Fruit fly (Drosophila melanogaster) whole organism, embryonic: ENCODE results near the gene Atg5.

Source experiments
- Bgb ChIP-seq: fragments of 200-800 bp; sonication (Bioruptor generic); IDR thresholded peaks from 2 replicates; pipeline ENCODE4 v1.3.6; 2022; ENCODE audit warnings: missing biosample characterization, missing genetic modification characterization; ENCODE audit not compliant: partially characterized antibody
- CG10431 ChIP-seq: fragments of 200-800 bp; sonication (Bioruptor generic); optimal IDR thresholded peaks from 3 replicates; lab custom pipeline; 2018; ENCODE audit warnings: missing biosample characterization, mild to moderate bottlenecking, missing genetic modification characterization
- CG11456 ChIP-seq: fragments of 200-800 bp; sonication (Bioruptor generic); IDR thresholded peaks from 3 replicates; pipeline ENCODE4 v1.3.6; 2022; ENCODE audit warnings: missing biosample characterization, missing genetic modification characterization
- CG11695 ChIP-seq: fragments of 200-800 bp; sonication (Bioruptor generic); IDR thresholded peaks from 3 replicates; pipeline ENCODE4 v1.3.6; 2022; ENCODE audit warnings: missing biosample characterization, missing genetic modification characterization
- CG14710 ChIP-seq: fragments of 200-800 bp; sonication (Bioruptor generic); optimal IDR thresholded peaks from 3 replicates; lab custom pipeline; 2019; ENCODE audit warnings: missing biosample characterization, mild to moderate bottlenecking, missing genetic modification characterization, moderate library complexity
- CG15601 ChIP-seq: fragments of 200-800 bp; sonication (Bioruptor generic); optimal IDR thresholded peaks from 3 replicates; lab custom pipeline; 2019; ENCODE audit warnings: missing biosample characterization, mild to moderate bottlenecking, missing genetic modification characterization, moderate library complexity
- CG1602 ChIP-seq: fragments of 200-800 bp; sonication (Bioruptor generic); optimal IDR thresholded peaks from 3 replicates; lab custom pipeline; 2016; ENCODE audit warnings: missing biosample characterization, missing genetic modification characterization
- CG18262 ChIP-seq: fragments of 200-800 bp; optimal IDR thresholded peaks from 3 replicates; lab custom pipeline; 2019; ENCODE audit warnings: missing biosample characterization, mild to moderate bottlenecking, missing genetic modification characterization, moderate library complexity
- CG32532 ChIP-seq: fragments of 200-800 bp; sonication (Bioruptor generic); IDR thresholded peaks from 2 replicates; pipeline ENCODE4 v1.3.6; 2022; ENCODE audit warnings: missing biosample characterization, missing genetic modification characterization
- CG34224 ChIP-seq: fragments of 200-800 bp; sonication (Bioruptor generic); IDR thresholded peaks from 3 replicates; pipeline ENCODE4 v1.3.6; 2022; ENCODE audit warnings: missing biosample characterization, missing genetic modification characterization; ENCODE audit not compliant: partially characterized antibody
- CG3838 ChIP-seq: fragments of 200-800 bp; sonication (Bioruptor generic); optimal IDR thresholded peaks from 3 replicates; lab custom pipeline; 2016; ENCODE audit warnings: missing biosample characterization, missing genetic modification characterization
- CG3995 ChIP-seq: fragments of 200-800 bp; sonication (Bioruptor generic); optimal IDR thresholded peaks from 3 replicates; lab custom pipeline; 2016; ENCODE audit warnings: missing biosample characterization, missing genetic modification characterization
- CG4854 ChIP-seq: fragments of 200-800 bp; sonication (Bioruptor generic); optimal IDR thresholded peaks from 2 replicates; lab custom pipeline; 2016; ENCODE audit warnings: missing biosample characterization, missing genetic modification characterization, inconsistent platforms
- CG9876 ChIP-seq: fragments of 200-800 bp; sonication (Bioruptor generic); optimal IDR thresholded peaks from 2 replicates; lab custom pipeline; 2016; ENCODE audit warnings: missing biosample characterization, missing genetic modification characterization
- CTCF ChIP-seq: fragments of 200-800 bp; sonication (Bioruptor generic); optimal IDR thresholded peaks from 2 replicates; lab custom pipeline; 2017; ENCODE audit warnings: missing biosample characterization, mild to moderate bottlenecking, missing genetic modification characterization, moderate library complexity
- CrebB ChIP-seq: fragments of 200-800 bp; sonication (Bioruptor generic); optimal IDR thresholded peaks from 3 replicates; lab custom pipeline; 2018; ENCODE audit warnings: missing biosample characterization, mild to moderate bottlenecking, missing genetic modification characterization
- Dfd ChIP-seq, 2 experiments: fragments of >200 bp; optimal IDR thresholded peaks; 2 replicates each; lab custom pipeline; 2017; ENCODE audit warnings: missing biosample characterization in 2 of 2, missing genetic modification characterization in 2 of 2
- Gsc ChIP-seq: fragments of 200-800 bp; sonication (Bioruptor generic); IDR thresholded peaks from 2 replicates; pipeline ENCODE4 v1.3.6; 2022; ENCODE audit warnings: missing biosample characterization, missing genetic modification characterization
- Hmr ChIP-seq: fragments of 200-800 bp; sonication (Bioruptor generic); optimal IDR thresholded peaks from 3 replicates; lab custom pipeline; 2017; ENCODE audit warnings: mild to moderate bottlenecking, missing biosample characterization, missing genetic modification reagents, missing genetic modification characterization
- Pdp1 ChIP-seq, 2 experiments: fragments of 200-800 bp; sonication (Bioruptor generic); optimal IDR thresholded peaks; 3 replicates each; lab custom pipeline; 2016; ENCODE audit warnings: missing biosample characterization in 2 of 2, missing genetic modification characterization in 2 of 2, mild to moderate bottlenecking in 1 of 2, moderate library complexity in 1 of 2
- Ptx1 ChIP-seq: fragments of 200-800 bp; sonication (Bioruptor generic); IDR thresholded peaks from 2 replicates; pipeline ENCODE4 v1.3.6; 2022; ENCODE audit warnings: missing biosample characterization, missing genetic modification characterization
- Sry-β ChIP-seq: fragments of 200-800 bp; sonication (Bioruptor generic); optimal IDR thresholded peaks from 2 replicates; lab custom pipeline; 2018; ENCODE audit warnings: missing biosample characterization, mild to moderate bottlenecking, missing genetic modification characterization, moderate library complexity
- ara ChIP-seq: fragments of 200-800 bp; sonication (Bioruptor generic); IDR thresholded peaks from 2 replicates; pipeline ENCODE4 v1.3.6; 2022; ENCODE audit warnings: missing biosample characterization, missing genetic modification characterization
- ash1 ChIP-seq: fragments of 200-800 bp; sonication (Bioruptor generic); optimal IDR thresholded peaks from 2 replicates; lab custom pipeline; 2018; ENCODE audit warnings: missing biosample characterization, mild to moderate bottlenecking, missing genetic modification characterization
- chm ChIP-seq: fragments of 200-800 bp; sonication (Bioruptor generic); IDR thresholded peaks from 2 replicates; pipeline ENCODE4 v1.3.6; 2022; ENCODE audit warnings: missing biosample characterization, missing genetic modification characterization
- crp ChIP-seq, 2 experiments: fragments of 200-800 bp; sonication (Bioruptor generic); optimal IDR thresholded peaks; 2 replicates in 1 of 2; 3 replicates in 1 of 2; lab custom pipeline; 2017; ENCODE audit warnings: missing biosample characterization in 2 of 2, missing genetic modification characterization in 2 of 2, mild to moderate bottlenecking in 1 of 2, moderate library complexity in 1 of 2
- dan ChIP-seq: fragments of 200-800 bp; sonication (Bioruptor generic); IDR thresholded peaks from 2 replicates; pipeline ENCODE4 v1.3.6; 2022; ENCODE audit warnings: missing biosample characterization, missing genetic modification characterization
- dpn ChIP-seq, 2 experiments: fragments of 200-800 bp; sonication (Bioruptor generic); optimal IDR thresholded peaks; 3 replicates each; lab custom pipeline; 2016; ENCODE audit warnings: missing biosample characterization in 2 of 2, missing genetic modification characterization in 2 of 2
- esg ChIP-seq: fragments of 200-800 bp; sonication (Bioruptor generic); conservative IDR thresholded peaks from 2 replicates; pipeline ENCODE4 v1.3.6; 2022; ENCODE audit warnings: missing biosample characterization, missing genetic modification characterization
- fd96Cb ChIP-seq: fragments of 200-800 bp; sonication (Bioruptor generic); optimal IDR thresholded peaks from 2 replicates; lab custom pipeline; 2018; ENCODE audit warnings: missing biosample characterization, mild to moderate bottlenecking, missing genetic modification characterization, moderate library complexity
- gem ChIP-seq: fragments of 200-800 bp; sonication (Bioruptor generic); optimal IDR thresholded peaks from 2 replicates; lab custom pipeline; 2019; ENCODE audit warnings: missing biosample characterization, mild to moderate bottlenecking, missing genetic modification characterization, moderate library complexity
- gsb-n ChIP-seq: fragments of 200-800 bp; sonication (Bioruptor generic); optimal IDR thresholded peaks from 3 replicates; lab custom pipeline; 2018; ENCODE audit warnings: missing biosample characterization, mild to moderate bottlenecking, missing genetic modification characterization
- her ChIP-seq: fragments of 200-800 bp; sonication (Bioruptor generic); optimal IDR thresholded peaks from 2 replicates; lab custom pipeline; 2016; ENCODE audit warnings: missing biosample characterization, missing genetic modification characterization
- jing ChIP-seq: fragments of 200-800 bp; sonication (Bioruptor generic); optimal IDR thresholded peaks from 2 replicates; lab custom pipeline; 2018; ENCODE audit warnings: missing biosample characterization, mild to moderate bottlenecking, missing genetic modification characterization
- ken ChIP-seq: fragments of 200-800 bp; sonication (Bioruptor generic); IDR thresholded peaks from 3 replicates; pipeline ENCODE4 v1.3.6; 2022; ENCODE audit warnings: missing biosample characterization, missing genetic modification characterization
- maf-S ChIP-seq: fragments of 200-800 bp; sonication (Bioruptor generic); optimal IDR thresholded peaks from 2 replicates; lab custom pipeline; 2016; ENCODE audit warnings: missing biosample characterization, missing genetic modification characterization
- oc ChIP-seq: fragments of 200-800 bp; sonication (Bioruptor generic); optimal IDR thresholded peaks from 2 replicates; lab custom pipeline; 2018; ENCODE audit warnings: missing biosample characterization, mild to moderate bottlenecking, missing genetic modification characterization, moderate library complexity
- pan ChIP-seq, 4 experiments: fragments of >200 bp in 3 of 4; fragments of 200-800 bp in 1 of 4; sonication (Bioruptor generic) in 1 of 4; optimal IDR thresholded peaks in 3 of 4; IDR thresholded peaks in 1 of 4; 2 replicates each; pipeline versions ENCODE4 v1.3.6 to Lab custom; 2017 to 2022; ENCODE audit warnings: missing biosample characterization in 2 of 4, missing genetic modification characterization in 2 of 4, mixed read lengths in 1 of 4
- pum ChIP-seq: fragments of 200-800 bp; sonication (Bioruptor generic); optimal IDR thresholded peaks from 2 replicates; lab custom pipeline; 2016; ENCODE audit warnings: missing biosample characterization, missing genetic modification characterization
- ranshi ChIP-seq: fragments of 200-800 bp; sonication (Bioruptor generic); IDR thresholded peaks from 2 replicates; pipeline ENCODE4 v1.3.6; 2022; ENCODE audit warnings: missing biosample characterization, missing genetic modification characterization
- run ChIP-seq: fragments of 200-800 bp; sonication (Bioruptor generic); optimal IDR thresholded peaks from 3 replicates; lab custom pipeline; 2018; ENCODE audit warnings: missing biosample characterization, mild to moderate bottlenecking, missing genetic modification characterization
- sens-2 ChIP-seq: fragments of 200-800 bp; sonication (Bioruptor generic); IDR thresholded peaks from 2 replicates; pipeline ENCODE4 v1.3.6; 2022; ENCODE audit warnings: missing biosample characterization, missing genetic modification characterization
- slou ChIP-seq: fragments of 200-800 bp; sonication (Bioruptor generic); optimal IDR thresholded peaks from 3 replicates; lab custom pipeline; 2016; ENCODE audit warnings: missing biosample characterization, missing genetic modification characterization
- slp2 ChIP-seq: fragments of 200-800 bp; sonication (Bioruptor generic); optimal IDR thresholded peaks from 2 replicates; lab custom pipeline; 2016; ENCODE audit warnings: missing biosample characterization, missing genetic modification characterization
- tgo ChIP-seq: fragments of 200-800 bp; sonication (Bioruptor generic); IDR thresholded peaks from 3 replicates; pipeline ENCODE4 v1.3.6; 2022; ENCODE audit warnings: missing biosample characterization, missing genetic modification characterization
- tio ChIP-seq: fragments of 200-800 bp; sonication (Bioruptor generic); optimal IDR thresholded peaks from 2 replicates; lab custom pipeline; 2017; ENCODE audit warnings: missing biosample characterization, missing genetic modification characterization, inconsistent platforms
- trh ChIP-seq: fragments of 200-800 bp; sonication (Bioruptor generic); optimal IDR thresholded peaks from 2 replicates; lab custom pipeline; 2016; ENCODE audit warnings: missing biosample characterization, missing genetic modification characterization
- ttk ChIP-seq: fragments of 200-800 bp; sonication (Bioruptor generic); IDR thresholded peaks from 2 replicates; pipeline ENCODE4 v2.1.2; 2022; ENCODE audit warnings: missing biosample characterization, missing genetic modification characterization
- unpg ChIP-seq: fragments of 200-800 bp; sonication (Bioruptor generic); optimal IDR thresholded peaks from 3 replicates; lab custom pipeline; 2018; ENCODE audit warnings: missing biosample characterization, mild to moderate bottlenecking, missing genetic modification characterization, moderate library complexity
- wor ChIP-seq: fragments of 200-800 bp; sonication (Bioruptor generic); IDR thresholded peaks from 2 replicates; pipeline ENCODE4 v1.3.6; 2022; ENCODE audit warnings: missing biosample characterization, missing genetic modification characterization
- zfh1 ChIP-seq: fragments of 200-800 bp; sonication (Bioruptor generic); IDR thresholded peaks from 3 replicates; pipeline ENCODE4 v1.3.6; 2022; ENCODE audit warnings: missing biosample characterization, missing genetic modification characterization

Atg5 gene

DNA sequence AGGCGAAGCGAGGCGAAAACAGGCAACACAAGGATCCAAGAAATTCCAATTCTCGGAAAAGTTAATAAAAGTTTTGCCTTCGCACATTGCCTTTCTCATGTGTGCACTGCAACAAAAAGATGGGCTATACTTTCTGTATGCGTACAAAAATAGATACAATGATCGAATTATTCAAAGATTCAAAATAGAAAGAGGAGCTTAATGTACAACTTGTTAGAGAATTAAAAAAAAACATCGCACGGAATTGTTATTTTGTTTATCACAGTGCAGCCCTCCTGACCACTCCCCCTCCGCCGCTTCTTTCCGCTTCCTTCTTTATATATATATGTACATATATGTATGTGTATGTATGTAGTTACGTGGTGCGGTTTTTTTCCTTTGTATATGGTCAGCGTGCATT lies 21.2 kb downstream of the Atg5 start (continued):
- TF ChIP-seq unpg (GFP tag; lab: Kevin White, UChicago) (peak; percentile 48), ttk (GFP tag; lab: Robert Waterston, UW) (peak; percentile 33; the same call in 1 of the 2 replicates), sens-2 (GFP tag; lab: Robert Waterston, UW) (0 out of 2 replicates have a peak, but pooled peaks have one; percentile 19), CG34224 (GFP tag; lab: Robert Waterston, UW) (no peak), gem (tag; lab: Kevin White, UChicago) (peak; percentile 64), Pdp1 (GFP tag; optimal IDR thresholded peaks at IDR 0.05; lab: Kevin White, UChicago) (peak in 1 of 2 experiments; percentile 2), esg (GFP tag; lab: Robert Waterston, UW) (peak; percentile 14; the same call in 1 of the 2 replicates), CG18262 (tag; lab: Kevin White, UChicago) (peak; percentile 24), dpn (GFP tag; optimal IDR thresholded peaks at IDR 0.05; lab: Kevin White, UChicago) (peak in 1 of 2 experiments; percentile 15), pan (optimal IDR thresholded peaks at IDR 0.05; lab: Kevin White, UChicago) (no peak), pan (GFP tag; optimal IDR thresholded peaks at IDR 0.05 in 1 of 2, IDR thresholded peaks at IDR 0.05 in 1 of 2) (peak in 1 of 2 experiments; percentile 39), Hmr (GFP tag; lab: Kevin White, UChicago) (no peak), Dfd (GFP tag; optimal IDR thresholded peaks at IDR 0.05; lab: Kevin White, UChicago) (no peak), ash1 (no peak), CG3838 (GFP tag; lab: Kevin White, UChicago) (no peak), slp2 (no peak), CG32532 (GFP tag; lab: Robert Waterston, UW) (no peak), CG1602 (GFP tag; lab: Kevin White, UChicago) (no peak), run (tag; lab: Kevin White, UChicago) (no peak), ara (GFP tag; lab: Robert Waterston, UW) (peak; percentile 50; the same call in 1 of the 2 replicates), Bgb (GFP tag; lab: Robert Waterston, UW) (no peak), CTCF (GFP tag; lab: Kevin White, UChicago) (no peak), dan (GFP tag; lab: Robert Waterston, UW) (no peak), CG11695 (GFP tag; lab: Robert Waterston, UW) (0 out of 3 replicates have a peak, but pooled peaks have one; percentile 9), CG10431 (no peak), CG9876 (GFP tag; lab: Kevin White, UChicago) (no peak), ken (GFP tag; lab: Robert Waterston, UW) (peak; percentile 65), zfh1 (GFP tag; lab: Robert Waterston, UW) (peak; percentile 65; the same call in 2 of the 3 replicates), maf-S (GFP tag; lab: Kevin White, UChicago) (no peak), tgo (GFP tag; lab: Robert Waterston, UW) (peak; percentile 37; the same call in 2 of the 3 replicates), trh (GFP tag; lab: Kevin White, UChicago) (no peak), CG3995 (GFP tag; lab: Kevin White, UChicago) (no peak), Ptx1 (GFP tag; lab: Robert Waterston, UW) (peak; percentile 42; the same call in 1 of the 2 replicates), crp (GFP tag; optimal IDR thresholded peaks at IDR 0.05; lab: Kevin White, UChicago) (no peak), CG11456 (no peak), pum (GFP tag; lab: Kevin White, UChicago) (peak; percentile 24), tio (no peak), CG4854 (GFP tag; lab: Kevin White, UChicago) (no peak), chm (peak; percentile 47; the same call in 1 of the 2 replicates), Sry-β (no peak), slou (GFP tag; lab: Kevin White, UChicago) (no peak), CrebB (tag; lab: Kevin White, UChicago) (no peak), oc (no peak), her (GFP tag; lab: Kevin White, UChicago) (no peak), jing (GFP tag; lab: Kevin White, UChicago) (no peak), wor (GFP tag; lab: Robert Waterston, UW) (0 out of 2 replicates have a peak, but pooled peaks have one; percentile 11), Gsc (GFP tag; lab: Robert Waterston, UW) (no peak), CG14710 (peak; percentile 33), gsb-n (tag; lab: Kevin White, UChicago) (peak; percentile 14), CG15601 (tag; lab: Kevin White, UChicago) (peak; percentile 53), ranshi (no peak; the same call in 1 of the 2 replicates), fd96Cb (tag; lab: Kevin White, UChicago) (peak; percentile 50)
